Worm (Caenorhabditis elegans) whole organism, L4 larva: Measurements from ENCODE around the gene sri-26.

ENCODE experiments used
- F26F4.8 ChIP-seq: fragments of 200-800 bp; sonication (Bioruptor generic); conservative IDR thresholded peaks from 2 replicates; pipeline ENCODE4 v1.3.6; 2022; ENCODE audit warnings: missing genetic modification characterization, missing compliant biosample characterization
- F37D6.2 ChIP-seq: sonication (generic microtip); optimal IDR thresholded peaks from 2 replicates; lab custom pipeline; 2016; ENCODE audit warnings: mild to moderate bottlenecking, missing genetic modification characterization, missing compliant biosample characterization
- R02D3.7 ChIP-seq: fragments of 150-350 bp; sonication (generic microtip); optimal IDR thresholded peaks from 3 replicates; lab custom pipeline; 2014; ENCODE audit warnings: missing biosample characterization, missing genetic modification characterization
- T26A8.4 ChIP-seq: fragments of 200-800 bp; sonication (Bioruptor generic); IDR thresholded peaks from 2 replicates; pipeline ENCODE4 v1.3.6; 2022; ENCODE audit warnings: missing genetic modification characterization, missing compliant biosample characterization
- Y48G9A.11 ChIP-seq: fragments of 200-800 bp; sonication (Bioruptor generic); IDR thresholded peaks from 2 replicates; pipeline ENCODE4 v1.3.6; 2022; ENCODE audit warnings: missing genetic modification reagents, missing genetic modification characterization, missing compliant biosample characterization
- Y5F2A.4 ChIP-seq: fragments of 200-800 bp; sonication (Bioruptor generic); optimal IDR thresholded peaks from 2 replicates; lab custom pipeline; 2018; ENCODE audit warnings: mild to moderate bottlenecking, missing genetic modification characterization, missing compliant biosample characterization
- ZK337.2 ChIP-seq: fragments of 200-800 bp; sonication (Bioruptor generic); IDR thresholded peaks from 2 replicates; pipeline ENCODE4 v1.3.6; 2022; ENCODE audit warnings: missing genetic modification reagents, missing genetic modification characterization, missing compliant biosample characterization
- ZK546.5 ChIP-seq, 2 experiments: sonication (generic microtip); optimal IDR thresholded peaks; 2 replicates each; lab custom pipeline; 2017; ENCODE audit warnings: missing biosample characterization in 2 of 2, missing genetic modification characterization in 2 of 2
- aha-1 ChIP-seq: fragments of 150-350 bp; peaks from one replicate; lab custom pipeline; 2014; ENCODE audit warnings: missing biosample characterization, missing genetic modification characterization
- arid-1 ChIP-seq: fragments of 200-800 bp; sonication (Bioruptor generic); conservative IDR thresholded peaks from 2 replicates; pipeline ENCODE4 v1.3.6; 2022; ENCODE audit warnings: missing genetic modification reagents, missing genetic modification characterization, missing compliant biosample characterization
- ceh-32 ChIP-seq: sonication (generic microtip); optimal IDR thresholded peaks from 2 replicates; lab custom pipeline; 2016; ENCODE audit warnings: mild to moderate bottlenecking, missing genetic modification characterization, missing compliant biosample characterization; ENCODE audit not compliant: poor library complexity
- ceh-82 ChIP-seq: sonication (generic microtip); optimal IDR thresholded peaks from 2 replicates; lab custom pipeline; 2017; ENCODE audit warnings: missing biosample characterization, missing genetic modification characterization
- dmd-9 ChIP-seq: fragments of 200-800 bp; sonication (Bioruptor generic); IDR thresholded peaks from 2 replicates; pipeline ENCODE4 v1.3.6; 2022; ENCODE audit warnings: missing genetic modification reagents, missing genetic modification characterization, missing compliant biosample characterization
- egl-27 ChIP-seq: sonication (generic microtip); optimal IDR thresholded peaks from 3 replicates; lab custom pipeline; 2017; ENCODE audit warnings: missing biosample characterization, missing genetic modification reagents, missing genetic modification characterization
- hif-1 ChIP-seq, 2 experiments: sonication (generic microtip); optimal IDR thresholded peaks; 2 replicates each; lab custom pipeline; 2016 to 2017; ENCODE audit warnings: missing compliant biosample characterization in 2 of 2, missing genetic modification characterization in 2 of 2, missing genetic modification reagents in 2 of 2, missing genotype in 2 of 2, mild to moderate bottlenecking in 1 of 2
- lin-13 ChIP-seq: fragments of 150-350 bp; optimal IDR thresholded peaks from 2 replicates; lab custom pipeline; 2014; ENCODE audit warnings: missing biosample characterization, missing genetic modification reagents, missing genetic modification characterization
- lin-39 ChIP-seq: fragments of 150-350 bp; optimal IDR thresholded peaks from 2 replicates; lab custom pipeline; 2014; ENCODE audit warnings: missing biosample characterization, missing genetic modification reagents, missing genetic modification characterization
- lir-3 ChIP-seq: sonication (generic microtip); optimal IDR thresholded peaks from 2 replicates; lab custom pipeline; 2016; ENCODE audit warnings: mild to moderate bottlenecking, missing genetic modification characterization, missing compliant biosample characterization
- mdt-29 ChIP-seq: fragments of 200-800 bp; sonication (Bioruptor generic); IDR thresholded peaks from 2 replicates; pipeline ENCODE4 v1.3.6; 2022; ENCODE audit warnings: missing genetic modification reagents, missing genetic modification characterization, missing compliant biosample characterization
- mes-2 ChIP-seq: sonication (generic microtip); optimal IDR thresholded peaks from 2 replicates; lab custom pipeline; 2016; ENCODE audit warnings: missing genotype, mild to moderate bottlenecking, missing genetic modification characterization, missing compliant biosample characterization; ENCODE audit not compliant: poor library complexity, severe bottlenecking
- nhr-42 ChIP-seq: fragments of 200-800 bp; sonication (Bioruptor generic); IDR thresholded peaks from 2 replicates; pipeline ENCODE4 v1.3.6; 2022; ENCODE audit warnings: missing genetic modification characterization, missing compliant biosample characterization
- nhr-48 ChIP-seq: sonication (generic microtip); optimal IDR thresholded peaks from 2 replicates; lab custom pipeline; 2016; ENCODE audit warnings: mild to moderate bottlenecking, missing genetic modification characterization, missing compliant biosample characterization
- nhr-6 ChIP-seq: fragments of 150-350 bp; optimal IDR thresholded peaks from 2 replicates; lab custom pipeline; 2014; ENCODE audit warnings: missing biosample characterization, missing genetic modification characterization
- nhr-77 ChIP-seq: fragments of 150-350 bp; optimal IDR thresholded peaks from 2 replicates; lab custom pipeline; 2014; ENCODE audit warnings: missing biosample characterization, missing genetic modification characterization
- pha-4 ChIP-seq, 2 experiments: fragments of 150-350 bp in 1 of 2; fragments of 200-800 bp in 1 of 2; sonication (Bioruptor generic) in 1 of 2; IDR thresholded peaks in 1 of 2; optimal IDR thresholded peaks in 1 of 2; 2 replicates each; pipeline versions ENCODE4 v1.3.6 to Lab custom; 2014 to 2022; ENCODE audit warnings: missing genetic modification characterization in 2 of 2, missing genetic modification reagents in 2 of 2, missing biosample characterization in 1 of 2, missing compliant biosample characterization in 1 of 2
- php-3 ChIP-seq: fragments of 200-800 bp; sonication (Bioruptor generic); IDR thresholded peaks from 2 replicates; pipeline ENCODE4 v1.3.6; 2022; ENCODE audit warnings: missing genetic modification reagents, missing genetic modification characterization, missing compliant biosample characterization
- pqm-1 ChIP-seq: sonication (generic microtip); optimal IDR thresholded peaks from 2 replicates; lab custom pipeline; 2017; ENCODE audit warnings: missing biosample characterization, missing genetic modification characterization
- rbr-2 ChIP-seq: sonication (generic microtip); optimal IDR thresholded peaks from 2 replicates; lab custom pipeline; 2016; ENCODE audit warnings: missing genotype, missing genetic modification characterization, missing compliant biosample characterization
- saeg-2 ChIP-seq: fragments of 200-800 bp; sonication (Bioruptor generic); IDR thresholded peaks from 2 replicates; pipeline ENCODE4 v1.3.6; 2022; ENCODE audit warnings: missing genetic modification reagents, missing genetic modification characterization, missing compliant biosample characterization
- skn-1 ChIP-seq: fragments of 150-350 bp; optimal IDR thresholded peaks from 2 replicates; lab custom pipeline; 2014; ENCODE audit warnings: missing biosample characterization, missing genetic modification characterization
- snpc-4 ChIP-seq: fragments of 150-350 bp; optimal IDR thresholded peaks from 2 replicates; lab custom pipeline; 2014; ENCODE audit warnings: missing biosample characterization, missing genetic modification characterization
- vab-7 ChIP-seq: fragments of 200-800 bp; sonication (Bioruptor generic); IDR thresholded peaks from 2 replicates; pipeline ENCODE4 v1.3.6; 2022; ENCODE audit warnings: missing genetic modification reagents, missing genetic modification characterization, missing compliant biosample characterization
- zfp-2 ChIP-seq: sonication (generic microtip); optimal IDR thresholded peaks from 2 replicates; lab custom pipeline; 2016; ENCODE audit warnings: mild to moderate bottlenecking, missing genetic modification characterization, missing compliant biosample characterization

The sri-26 gene

ce11 chrV:15225650-15226049, 10.4 kb downstream of the sri-26 start, which contains the start of gene srw-14:
TSS of gene srw-14 (plus strand) at chrV:15225950.
- TF ChIP-seq ZK337.2 (GFP tag; lab: Robert Waterston, UW) = no peak
- TF ChIP-seq nhr-48 (tag; lab: Kevin White, UChicago) = no peak
- TF ChIP-seq saeg-2 = no peak
- TF ChIP-seq F37D6.2 (tag; lab: Kevin White, UChicago) = no peak
- TF ChIP-seq nhr-77 = no peak
- no peak for TF ChIP-seq arid-1
- no peak for TF ChIP-seq dmd-9 (GFP tag; lab: Robert Waterston, UW)
- TF ChIP-seq, all 104 proteins: peak for 0

- no peak for TF ChIP-seq pha-4 (GFP tag; IDR thresholded peaks at IDR 0.05; lab: Robert Waterston, UW)
- no peak for TF ChIP-seq pha-4 (tag; optimal IDR thresholded peaks at IDR 0.05; lab: Kevin White, UChicago)
- TF ChIP-seq pqm-1 (tag; lab: Kevin White, UChicago) = peak; percentile 41
- no peak for TF ChIP-seq ceh-32 (tag; lab: Kevin White, UChicago)
These were observed 10.9 kb downstream of the sri-26 start for ce11 chrV:15226206-15226605.

ce11 chrV:15230243-15230642, 15.0 kb downstream of the sri-26 start, which contains the start of gene srw-15:
TSS of gene srw-15 (plus strand) at chrV:15230543.
- TF ChIP-seq Y48G9A.11 (GFP tag; lab: Robert Waterston, UW) (no peak), lir-3 (no peak), F26F4.8 (GFP tag; lab: Robert Waterston, UW) (no peak), mdt-29 (GFP tag; lab: Robert Waterston, UW) (no peak)

ce11 chrV:15232200-15232599, 16.9 kb downstream of the sri-26 start, which contains the start of gene srw-13:
TSS of gene srw-13 (plus strand) at chrV:15232500.
- no peak for TF ChIP-seq php-3
- peak; percentile 29 for TF ChIP-seq aha-1 (tag; lab: Kevin White, UChicago)
- TF ChIP-seq, all 104 proteins: peak for 1

ce11 chrV:15235661-15236060, 20.4 kb downstream of the sri-26 start, which contains the start of gene nhr-164:
TSS of gene nhr-164 (minus strand) at chrV:15235761.
- TF ChIP-seq snpc-4 (tag; lab: Kevin White, UChicago) (no peak), mes-2 (no peak), skn-1 (no peak), zfp-2 (tag; lab: Kevin White, UChicago) (no peak), pqm-1 (tag; lab: Kevin White, UChicago) (no peak), ceh-82 (tag; lab: Kevin White, UChicago) (no peak), Y5F2A.4 (no peak), nhr-6 (tag; lab: Kevin White, UChicago) (no peak), lin-39 (tag; lab: Kevin White, UChicago) (no peak), hif-1 (tag; optimal IDR thresholded peaks at IDR 0.05; lab: Kevin White, UChicago) (no peak), T26A8.4 (no peak), lin-13 (GFP tag; lab: Kevin White, UChicago) (no peak), R02D3.7 (no peak), php-3 (no peak), rbr-2 (tag; lab: Kevin White, UChicago) (no peak), nhr-42 (GFP tag; lab: Robert Waterston, UW) (no peak), vab-7 (no peak), ZK546.5 (tag; optimal IDR thresholded peaks at IDR 0.05; lab: Kevin White, UChicago) (no peak), egl-27 (tag; lab: Kevin White, UChicago) (no peak)
- TF ChIP-seq, all 104 proteins: peak for 0
